Fruit fly (Drosophila melanogaster): ENCODE measurements around the gene ValRS-m.
A peak's percentile ranks its signal among the peaks of the same experiment; 100 is the strongest.

ValRS-m gene

dm6 chr3L:8974478-8975477 is 10.2 kb upstream of the ValRS-m start, which contains the start of the genes pix and Srp68 (continued):
- peak; percentile 68 for TF ChIP-seq NfI (GFP tag; optimal IDR thresholded peaks at IDR 0.05)
- TF ChIP-seq luna (GFP tag; optimal IDR thresholded peaks at IDR 0.05) = no peak
- TF ChIP-seq sd (tag; optimal IDR thresholded peaks at IDR 0.05) = no peak
- no peak for TF ChIP-seq CG5953 (GFP tag; IDR thresholded peaks at IDR 0.05)
- no peak for TF ChIP-seq cg (GFP tag; optimal IDR thresholded peaks at IDR 0.05)
- TF ChIP-seq odd (GFP tag; optimal IDR thresholded peaks at IDR 0.05) = no peak
- peak; percentile 17 for TF ChIP-seq CG30431 (GFP tag; optimal IDR thresholded peaks at IDR 0.05)
- TF ChIP-seq CG13123 (GFP tag; optimal IDR thresholded peaks at IDR 0.05) = peak; percentile 34
- TF ChIP-seq vvl (GFP tag; IDR thresholded peaks at IDR 0.05) = no peak
- peak; percentile 86 for TF ChIP-seq inv (GFP tag; IDR thresholded peaks at IDR 0.05; ENCODE audit: partially characterized antibody)
- no peak for TF ChIP-seq Kr (GFP tag; optimal IDR thresholded peaks at IDR 0.05)
- TF ChIP-seq sim (GFP tag; IDR thresholded peaks at IDR 0.05) = no peak
- peak; percentile 94 for TF ChIP-seq row (GFP tag; IDR thresholded peaks at IDR 0.05)
- TF ChIP-seq CG10366 (GFP tag; IDR thresholded peaks at IDR 0.05) = peak; percentile 37; the same call in 1 of the 2 replicates
- no peak for TF ChIP-seq Atf-2 (GFP tag; optimal IDR thresholded peaks at IDR 0.05)
- TF ChIP-seq CG17568 (GFP tag; optimal IDR thresholded peaks at IDR 0.05) = no peak
- TF ChIP-seq Hsf (GFP tag; optimal IDR thresholded peaks at IDR 0.05) = peak; percentile 61
- TF ChIP-seq usp (GFP tag; optimal IDR thresholded peaks at IDR 0.05) = no peak
- TF ChIP-seq Atf3 (GFP tag; optimal IDR thresholded peaks at IDR 0.05) = no peak
- no peak for TF ChIP-seq ro (GFP tag; IDR thresholded peaks at IDR 0.05)
- TF ChIP-seq CG5180 (GFP tag; optimal IDR thresholded peaks at IDR 0.05) = no peak
- no peak for TF ChIP-seq unpg (GFP tag; optimal IDR thresholded peaks at IDR 0.05)
- TF ChIP-seq CG11456 (GFP tag; IDR thresholded peaks at IDR 0.05) = no peak
- no peak for TF ChIP-seq wek (GFP tag; optimal IDR thresholded peaks at IDR 0.05)
- no peak for TF ChIP-seq peb (GFP tag; IDR thresholded peaks at IDR 0.05)
- peak; percentile 36; the same call in 1 of the 3 replicates for TF ChIP-seq zen2 (GFP tag; IDR thresholded peaks at IDR 0.05; ENCODE audit: partially characterized antibody)
- no peak for TF ChIP-seq CG11247 (GFP tag; IDR thresholded peaks at IDR 0.05)
- no peak for TF ChIP-seq Sox100B (GFP tag; optimal IDR thresholded peaks at IDR 0.05)
- no peak for TF ChIP-seq CG11093 (GFP tag; IDR thresholded peaks at IDR 0.05)
- no peak for TF ChIP-seq CG3838 (GFP tag; optimal IDR thresholded peaks at IDR 0.05)
- TF ChIP-seq Nf-YB (GFP tag; optimal IDR thresholded peaks at IDR 0.05) = no peak
- no peak for TF ChIP-seq CG18599 (GFP tag; optimal IDR thresholded peaks at IDR 0.05)
- TF ChIP-seq ase (GFP tag; IDR thresholded peaks at IDR 0.05) = no peak
- peak; percentile 50 for TF ChIP-seq CG18619 (GFP tag; optimal IDR thresholded peaks at IDR 0.05)
- TF ChIP-seq hkb (optimal IDR thresholded peaks at IDR 0.05) = no peak
- no peak for TF ChIP-seq hkb (GFP tag; IDR thresholded peaks at IDR 0.05)
- TF ChIP-seq TFAM (GFP tag; optimal IDR thresholded peaks at IDR 0.05) = no peak
- no peak for TF ChIP-seq gcm2 (GFP tag; optimal IDR thresholded peaks at IDR 0.05)
- TF ChIP-seq CG17385 (GFP tag; optimal IDR thresholded peaks at IDR 0.05) = peak; percentile 48
- TF ChIP-seq CG18262 (tag; optimal IDR thresholded peaks at IDR 0.05) = peak; percentile 79
- TF ChIP-seq CG2678 (tag; optimal IDR thresholded peaks at IDR 0.05) = no peak
- peak; percentile 33 for TF ChIP-seq tx (GFP tag; optimal IDR thresholded peaks at IDR 0.05)
- TF ChIP-seq HLH4C (GFP tag; IDR thresholded peaks at IDR 0.05; ENCODE audit: partially characterized antibody) = peak; percentile 67
- no peak for TF ChIP-seq Sox102F (GFP tag; optimal IDR thresholded peaks at IDR 0.05)
- TF ChIP-seq CG7556 (GFP tag; optimal IDR thresholded peaks at IDR 0.05) = peak; percentile 45
- TF ChIP-seq ham (GFP tag; IDR thresholded peaks at IDR 0.05) = no peak
- TF ChIP-seq Tbp (GFP tag; optimal IDR thresholded peaks at IDR 0.05) = no peak
- TF ChIP-seq sqz (GFP tag; optimal IDR thresholded peaks at IDR 0.05) = no peak
- TF ChIP-seq rib (GFP tag; IDR thresholded peaks at IDR 0.05) = no peak

Data from whole organism, embryonic.